Worm (Caenorhabditis elegans): ENCODE data around the gene F54C9.11.

ce11 chrII:8616155-8616554 is 31.3 kb upstream of the F54C9.11 start:
- no peak for TF ChIP-seq unc-130 (GFP tag; optimal IDR thresholded peaks at IDR 0.05)
- TF ChIP-seq snpc-1.3 (tag; optimal IDR thresholded peaks at IDR 0.05; ENCODE audit: insufficient read depth) = no peak
- TF ChIP-seq unc-62 (GFP tag; optimal IDR thresholded peaks at IDR 0.05) = no peak
- no peak for TF ChIP-seq F10E7.11 (tag; optimal IDR thresholded peaks at IDR 0.05)
- TF ChIP-seq cebp-1 (GFP tag; IDR thresholded peaks at IDR 0.05) = no peak
- TF ChIP-seq cebp-1 (tag; optimal IDR thresholded peaks at IDR 0.05) = no peak
- TF ChIP-seq F37B4.10 (GFP tag; IDR thresholded peaks at IDR 0.05) = no peak
- no peak for TF ChIP-seq atf-7 (tag; optimal IDR thresholded peaks at IDR 0.05)
- no peak for TF ChIP-seq lag-1 (GFP tag; IDR thresholded peaks at IDR 0.05)

All from whole organism, young adult.